Fruit fly (Drosophila melanogaster) whole organism, prepupa: ENCODE results near the gene CG15021.

Source experiments
- CG10631 ChIP-seq: fragments of 200-800 bp; sonication (Bioruptor generic); optimal IDR thresholded peaks from 2 replicates; lab custom pipeline; 2016; ENCODE audit warnings: missing biosample characterization, missing genetic modification characterization
- CG6854 ChIP-seq: fragments of 200-800 bp; sonication (Bioruptor generic); optimal IDR thresholded peaks from 2 replicates; lab custom pipeline; 2017; ENCODE audit warnings: missing biosample characterization, mild to moderate bottlenecking, missing genetic modification characterization
- lz ChIP-seq: fragments of 200-800 bp; sonication (Bioruptor generic); optimal IDR thresholded peaks from 3 replicates; lab custom pipeline; 2016; ENCODE audit warnings: missing biosample characterization, missing genetic modification characterization
- spab ChIP-seq: fragments of 200-800 bp; sonication (Bioruptor generic); optimal IDR thresholded peaks from 2 replicates; lab custom pipeline; 2017; ENCODE audit warnings: missing biosample characterization, mild to moderate bottlenecking, missing genetic modification characterization, missing genetic modification reagents

DNA sequence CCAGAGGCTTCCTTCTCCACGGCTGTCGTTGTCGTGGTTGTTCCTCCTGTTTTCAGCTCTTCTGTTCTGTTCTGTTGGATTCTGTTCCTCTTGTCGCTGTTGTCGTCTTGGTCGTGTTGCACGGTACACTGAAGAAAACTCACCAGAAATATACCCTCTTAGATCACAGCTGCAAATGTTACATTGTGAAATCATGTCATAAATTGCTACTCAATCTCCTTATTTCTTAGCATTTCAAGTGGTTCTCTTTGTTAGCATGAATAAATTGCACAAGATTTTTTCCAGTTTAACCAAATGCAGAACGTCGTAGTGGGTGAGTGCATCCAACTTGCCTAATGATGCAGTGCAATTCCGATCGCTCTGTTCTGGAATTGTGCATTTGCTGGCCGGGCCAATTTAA, 38.6 kb upstream of the CG15021 start:
- TF ChIP-seq CG10631 (GFP tag; lab: Kevin White, UChicago) (peak; percentile 58), CG6854 (no peak), spab (GFP tag; lab: Kevin White, UChicago) (no peak), lz (GFP tag; lab: Kevin White, UChicago) (no peak)
